Worm (Caenorhabditis elegans): Measurements from ENCODE around the gene mec-9.

DNA sequence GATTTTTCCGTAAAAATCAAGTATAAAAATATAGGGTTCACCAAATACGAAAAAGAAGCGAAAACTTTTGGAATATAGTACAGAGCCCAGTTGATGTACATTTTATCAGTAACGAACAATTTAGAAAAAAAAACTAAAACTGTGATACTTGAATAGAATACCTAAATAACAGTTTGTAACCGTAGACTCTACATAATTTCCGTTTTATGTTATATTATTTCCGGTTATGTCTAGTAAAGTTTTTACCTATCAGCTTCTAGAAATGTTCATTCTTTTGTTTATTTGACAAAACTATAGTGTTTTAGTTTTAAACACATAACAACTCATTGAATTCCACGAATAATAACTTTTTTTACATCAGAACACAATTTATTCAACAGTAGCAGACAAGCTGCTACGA lies 22.5 kb upstream of the mec-9 start, which contains the start of gene srj-33:
- TF ChIP-seq ama-1 (optimal IDR thresholded peaks at IDR 0.05) (no peak), ceh-36 (tag; optimal IDR thresholded peaks at IDR 0.05) (no peak), flt-1 (GFP tag; IDR thresholded peaks at IDR 0.05) (no peak), hmg-4 (GFP tag; optimal IDR thresholded peaks at IDR 0.05) (no peak), hnd-1 (tag; optimal IDR thresholded peaks at IDR 0.05) (no peak), scrt-1 (GFP tag; IDR thresholded peaks at IDR 0.05) (no peak), tbx-11 (GFP tag; IDR thresholded peaks at IDR 0.05) (no peak), F13C5.2 (tag; optimal IDR thresholded peaks at IDR 0.05) (no peak), B0310.2 (tag; optimal IDR thresholded peaks at IDR 0.05) (no peak), aly-1 (tag; optimal IDR thresholded peaks at IDR 0.05) (no peak), ets-7 (tag; optimal IDR thresholded peaks at IDR 0.05) (no peak)

Data from whole organism, early embryonic.